Fruit fly (Drosophila melanogaster) whole organism, embryonic: ENCODE results near the gene CG6168.

Source experiments
- ATbp ChIP-seq: fragments of 200-800 bp; sonication (Bioruptor generic); optimal IDR thresholded peaks from 2 replicates; lab custom pipeline; 2017; ENCODE audit warnings: missing biosample characterization, mild to moderate bottlenecking, missing genetic modification characterization, missing genetic modification reagents
- Asciz ChIP-seq: fragments of 200-800 bp; sonication (Bioruptor generic); optimal IDR thresholded peaks from 2 replicates; lab custom pipeline; 2017; ENCODE audit warnings: missing biosample characterization, mild to moderate bottlenecking, missing genetic modification characterization, missing genetic modification reagents
- BtbVII ChIP-seq: fragments of 200-800 bp; sonication (Bioruptor generic); optimal IDR thresholded peaks from 3 replicates; lab custom pipeline; 2017; ENCODE audit warnings: missing biosample characterization, mild to moderate bottlenecking, missing genetic modification characterization
- CG10209 ChIP-seq: fragments of 200-800 bp; sonication (Bioruptor generic); optimal IDR thresholded peaks from 3 replicates; lab custom pipeline; 2017; ENCODE audit warnings: missing biosample characterization, mild to moderate bottlenecking, missing genetic modification characterization, missing genetic modification reagents
- CG1024 ChIP-seq: fragments of 200-800 bp; sonication (Bioruptor generic); IDR thresholded peaks from 2 replicates; pipeline ENCODE4 v1.3.6; 2022; ENCODE audit warnings: missing biosample characterization, missing genetic modification characterization
- CG11085 ChIP-seq: fragments of 200-800 bp; sonication (Bioruptor generic); IDR thresholded peaks from 2 replicates; pipeline ENCODE4 v1.3.6; 2022; ENCODE audit warnings: missing biosample characterization, missing genetic modification characterization
- CG11504 ChIP-seq: fragments of 200-800 bp; sonication (Bioruptor generic); optimal IDR thresholded peaks from 3 replicates; lab custom pipeline; 2019; ENCODE audit warnings: missing biosample characterization, mild to moderate bottlenecking, missing genetic modification characterization, moderate library complexity
- CG11696 ChIP-seq: fragments of 200-800 bp; sonication (Bioruptor generic); IDR thresholded peaks from 2 replicates; pipeline ENCODE4 v1.3.6; 2022; ENCODE audit warnings: missing biosample characterization, missing genetic modification characterization
- CG17361 ChIP-seq: fragments of 200-800 bp; sonication (Bioruptor generic); IDR thresholded peaks from 3 replicates; pipeline ENCODE4 v1.3.6; 2022; ENCODE audit warnings: missing biosample characterization, missing genetic modification characterization
- CG17568 ChIP-seq: fragments of 200-800 bp; sonication (Bioruptor generic); optimal IDR thresholded peaks from 2 replicates; lab custom pipeline; 2018; ENCODE audit warnings: missing biosample characterization, mild to moderate bottlenecking, missing genetic modification characterization, moderate library complexity
- CG18619 ChIP-seq: fragments of 200-800 bp; sonication (Bioruptor generic); optimal IDR thresholded peaks from 3 replicates; lab custom pipeline; 2017; ENCODE audit warnings: missing biosample characterization, mild to moderate bottlenecking, missing genetic modification characterization
- CG32767 ChIP-seq: fragments of 200-800 bp; sonication (Bioruptor generic); IDR thresholded peaks from 2 replicates; pipeline ENCODE4 v1.3.6; 2022; ENCODE audit warnings: missing biosample characterization, missing genetic modification characterization
- CG33213 ChIP-seq: fragments of 200-800 bp; sonication (Bioruptor generic); optimal IDR thresholded peaks from 3 replicates; lab custom pipeline; 2016; ENCODE audit warnings: missing biosample characterization, missing genetic modification characterization
- CG34376 ChIP-seq: fragments of 200-800 bp; sonication (Bioruptor generic); optimal IDR thresholded peaks from 2 replicates; lab custom pipeline; 2018; ENCODE audit warnings: missing biosample characterization, mild to moderate bottlenecking, missing genetic modification characterization
- CG6813 ChIP-seq: fragments of 200-800 bp; sonication (Bioruptor generic); optimal IDR thresholded peaks from 2 replicates; lab custom pipeline; 2017; ENCODE audit warnings: missing biosample characterization, missing genetic modification characterization, mild to moderate bottlenecking, moderate library complexity, missing genetic modification reagents
- CG7271 ChIP-seq: fragments of 200-800 bp; sonication (Bioruptor generic); optimal IDR thresholded peaks from 2 replicates; lab custom pipeline; 2018; ENCODE audit warnings: missing biosample characterization, mild to moderate bottlenecking, missing genetic modification characterization, moderate library complexity
- CG7745 ChIP-seq: fragments of 200-800 bp; sonication (Bioruptor generic); optimal IDR thresholded peaks from 2 replicates; lab custom pipeline; 2018; ENCODE audit warnings: missing biosample characterization, mild to moderate bottlenecking, missing genetic modification characterization, moderate library complexity
- CG9437 ChIP-seq: fragments of 200-800 bp; sonication (Bioruptor generic); optimal IDR thresholded peaks from 2 replicates; lab custom pipeline; 2018; ENCODE audit warnings: missing biosample characterization, mild to moderate bottlenecking, missing genetic modification characterization
- Dek ChIP-seq: fragments of 200-800 bp; sonication (Bioruptor generic); optimal IDR thresholded peaks from 3 replicates; lab custom pipeline; 2019; ENCODE audit warnings: missing biosample characterization, mild to moderate bottlenecking, missing genetic modification characterization, moderate library complexity
- Doc3 ChIP-seq: fragments of 200-800 bp; sonication (Bioruptor generic); IDR thresholded peaks from 3 replicates; pipeline ENCODE4 v1.3.6; 2022; ENCODE audit warnings: missing biosample characterization, missing genetic modification characterization; ENCODE audit not compliant: partially characterized antibody
- E2f1 ChIP-seq: fragments of 200-800 bp; sonication (Bioruptor generic); IDR thresholded peaks from 2 replicates; pipeline ENCODE4 v1.3.6; 2022; ENCODE audit warnings: missing biosample characterization, missing genetic modification characterization
- Gsc ChIP-seq: fragments of 200-800 bp; sonication (Bioruptor generic); IDR thresholded peaks from 2 replicates; pipeline ENCODE4 v1.3.6; 2022; ENCODE audit warnings: missing biosample characterization, missing genetic modification characterization
- HHEX ChIP-seq: fragments of 200-800 bp; sonication (Bioruptor generic); optimal IDR thresholded peaks from 3 replicates; lab custom pipeline; 2017; ENCODE audit warnings: missing biosample characterization, mild to moderate bottlenecking, missing genetic modification characterization, missing genetic modification reagents
- HLHmδ ChIP-seq: fragments of 200-800 bp; sonication (Bioruptor generic); optimal IDR thresholded peaks from 2 replicates; lab custom pipeline; 2018; ENCODE audit warnings: missing biosample characterization, mild to moderate bottlenecking, missing genetic modification characterization, moderate library complexity
- Hr3 ChIP-seq: fragments of 200-800 bp; sonication (Bioruptor generic); optimal IDR thresholded peaks from 3 replicates; lab custom pipeline; 2016; ENCODE audit warnings: missing biosample characterization, missing genetic modification characterization
- Meics ChIP-seq: fragments of 200-800 bp; sonication (Bioruptor generic); optimal IDR thresholded peaks from 2 replicates; lab custom pipeline; 2017; ENCODE audit warnings: missing biosample characterization, mild to moderate bottlenecking, missing genetic modification characterization
- NFAT ChIP-seq: fragments of 200-800 bp; sonication (Bioruptor generic); IDR thresholded peaks from 2 replicates; pipeline ENCODE4 v1.3.6; 2022; ENCODE audit warnings: missing biosample characterization, missing genetic modification characterization
- Nf-YC ChIP-seq: fragments of 200-800 bp; optimal IDR thresholded peaks from 3 replicates; lab custom pipeline; 2019; ENCODE audit warnings: missing biosample characterization, mild to moderate bottlenecking, missing genetic modification characterization, moderate library complexity
- Sry-δ ChIP-seq: fragments of 200-800 bp; sonication (Bioruptor generic); optimal IDR thresholded peaks from 2 replicates; lab custom pipeline; 2016; ENCODE audit warnings: missing biosample characterization, missing genetic modification characterization
- ara ChIP-seq: fragments of 200-800 bp; sonication (Bioruptor generic); IDR thresholded peaks from 2 replicates; pipeline ENCODE4 v1.3.6; 2022; ENCODE audit warnings: missing biosample characterization, missing genetic modification characterization
- chm ChIP-seq: fragments of 200-800 bp; sonication (Bioruptor generic); IDR thresholded peaks from 2 replicates; pipeline ENCODE4 v1.3.6; 2022; ENCODE audit warnings: missing biosample characterization, missing genetic modification characterization
- corto ChIP-seq: fragments of 200-800 bp; sonication (Bioruptor generic); optimal IDR thresholded peaks from 2 replicates; lab custom pipeline; 2016; ENCODE audit warnings: missing biosample characterization, mild to moderate bottlenecking, missing genetic modification characterization, moderate library complexity
- crol ChIP-seq: fragments of 200-800 bp; sonication (Bioruptor generic); IDR thresholded peaks from 2 replicates; pipeline ENCODE4 v1.3.6; 2022; ENCODE audit warnings: missing biosample characterization, missing genetic modification characterization
- crp ChIP-seq, 2 experiments: fragments of 200-800 bp; sonication (Bioruptor generic); optimal IDR thresholded peaks; 2 replicates in 1 of 2; 3 replicates in 1 of 2; lab custom pipeline; 2017; ENCODE audit warnings: missing biosample characterization in 2 of 2, missing genetic modification characterization in 2 of 2, mild to moderate bottlenecking in 1 of 2, moderate library complexity in 1 of 2
- en ChIP-seq: fragments of 200-800 bp; sonication (Bioruptor generic); optimal IDR thresholded peaks from 2 replicates; lab custom pipeline; 2016; ENCODE audit warnings: missing biosample characterization, missing genetic modification characterization
- esg ChIP-seq: fragments of 200-800 bp; sonication (Bioruptor generic); conservative IDR thresholded peaks from 2 replicates; pipeline ENCODE4 v1.3.6; 2022; ENCODE audit warnings: missing biosample characterization, missing genetic modification characterization
- fd102C ChIP-seq: fragments of 200-800 bp; sonication (Bioruptor generic); optimal IDR thresholded peaks from 2 replicates; lab custom pipeline; 2018; ENCODE audit warnings: missing biosample characterization, mild to moderate bottlenecking, missing genetic modification characterization, moderate library complexity
- gem ChIP-seq: fragments of 200-800 bp; sonication (Bioruptor generic); optimal IDR thresholded peaks from 2 replicates; lab custom pipeline; 2019; ENCODE audit warnings: missing biosample characterization, mild to moderate bottlenecking, missing genetic modification characterization, moderate library complexity
- gsb-n ChIP-seq: fragments of 200-800 bp; sonication (Bioruptor generic); optimal IDR thresholded peaks from 3 replicates; lab custom pipeline; 2018; ENCODE audit warnings: missing biosample characterization, mild to moderate bottlenecking, missing genetic modification characterization
- inv ChIP-seq: fragments of 200-800 bp; sonication (Bioruptor generic); IDR thresholded peaks from 2 replicates; pipeline ENCODE4 v1.3.6; 2022; ENCODE audit warnings: missing biosample characterization, missing genetic modification characterization; ENCODE audit not compliant: partially characterized antibody
- jing ChIP-seq: fragments of 200-800 bp; sonication (Bioruptor generic); optimal IDR thresholded peaks from 2 replicates; lab custom pipeline; 2018; ENCODE audit warnings: missing biosample characterization, mild to moderate bottlenecking, missing genetic modification characterization
- nerfin-2 ChIP-seq: fragments of 200-800 bp; sonication (Bioruptor generic); IDR thresholded peaks from 2 replicates; pipeline ENCODE4 v1.3.6; 2022; ENCODE audit warnings: missing biosample characterization, missing genetic modification characterization; ENCODE audit not compliant: partially characterized antibody
- nom ChIP-seq: fragments of 200-800 bp; sonication (Bioruptor generic); optimal IDR thresholded peaks from 2 replicates; lab custom pipeline; 2017; ENCODE audit warnings: missing biosample characterization, missing genetic modification characterization, mild to moderate bottlenecking, moderate library complexity, missing genetic modification reagents
- pan ChIP-seq, 4 experiments: fragments of >200 bp in 3 of 4; fragments of 200-800 bp in 1 of 4; sonication (Bioruptor generic) in 1 of 4; optimal IDR thresholded peaks in 3 of 4; IDR thresholded peaks in 1 of 4; 2 replicates each; pipeline versions ENCODE4 v1.3.6 to Lab custom; 2017 to 2022; ENCODE audit warnings: missing biosample characterization in 2 of 4, missing genetic modification characterization in 2 of 4, mixed read lengths in 1 of 4
- pita ChIP-seq: fragments of 200-800 bp; sonication (Bioruptor generic); optimal IDR thresholded peaks from 2 replicates; lab custom pipeline; 2017; ENCODE audit warnings: missing biosample characterization, mild to moderate bottlenecking, missing genetic modification characterization
- prd ChIP-seq, 3 experiments: fragments of >200 bp in 2 of 3; fragments of 200-800 bp in 1 of 3; sonication (Bioruptor generic) in 1 of 3; optimal IDR thresholded peaks in 2 of 3; IDR thresholded peaks in 1 of 3; 2 replicates in 2 of 3; 3 replicates in 1 of 3; pipeline versions ENCODE4 v1.3.6 to Lab custom; 2017 to 2022; ENCODE audit warnings: missing biosample characterization in 1 of 3, missing genetic modification characterization in 1 of 3
- sens ChIP-seq: fragments of 200-800 bp; sonication (Bioruptor generic); peaks from one replicate; lab custom pipeline; 2016; ENCODE audit warnings: missing biosample characterization, missing genetic modification characterization
- seq ChIP-seq: fragments of 200-800 bp; sonication (Bioruptor generic); IDR thresholded peaks from 2 replicates; pipeline ENCODE4 v1.3.6; 2022; ENCODE audit warnings: missing biosample characterization, missing genetic modification characterization
- sob ChIP-seq: fragments of 200-800 bp; sonication (Bioruptor generic); IDR thresholded peaks from 2 replicates; pipeline ENCODE4 v1.3.6; 2022; ENCODE audit warnings: missing biosample characterization, missing genetic modification characterization
- ttk ChIP-seq: fragments of 200-800 bp; sonication (Bioruptor generic); IDR thresholded peaks from 2 replicates; pipeline ENCODE4 v2.1.2; 2022; ENCODE audit warnings: missing biosample characterization, missing genetic modification characterization

CG6168 gene

dm6 chr3L:11317464-11317863, 4.1 kb downstream of the CG6168 start (continued):
- TF ChIP-seq inv (no peak), Nf-YC (tag; lab: Kevin White, UChicago) (no peak), crp (GFP tag; optimal IDR thresholded peaks at IDR 0.05; lab: Kevin White, UChicago) (no peak), HHEX (GFP tag; lab: Kevin White, UChicago) (peak; percentile 1), Gsc (GFP tag; lab: Robert Waterston, UW) (no peak), Doc3 (GFP tag; lab: Robert Waterston, UW) (no peak), CG6813 (GFP tag; lab: Kevin White, UChicago) (no peak), HLHmδ (GFP tag; lab: Kevin White, UChicago) (no peak), CG10209 (no peak), nom (no peak), CG7745 (tag; lab: Kevin White, UChicago) (no peak), Asciz (peak; percentile 29), prd (optimal IDR thresholded peaks at IDR 0.05; lab: Kevin White, UChicago) (no peak), prd (GFP tag; IDR thresholded peaks at IDR 0.05; lab: Robert Waterston, UW) (no peak), Hr3 (no peak), CG11504 (tag; lab: Kevin White, UChicago) (peak; percentile 4), CG17568 (peak; percentile 3), NFAT (GFP tag; lab: Robert Waterston, UW) (no peak), CG33213 (GFP tag; lab: Kevin White, UChicago) (no peak), esg (GFP tag; lab: Robert Waterston, UW) (no peak), chm (GFP tag; lab: Robert Waterston, UW) (0 out of 2 replicates have a peak, but pooled peaks have one; percentile 40), CG11085 (GFP tag; lab: Robert Waterston, UW) (no peak), corto (GFP tag; lab: Kevin White, UChicago) (no peak), CG11696 (GFP tag; lab: Robert Waterston, UW) (no peak), CG34376 (GFP tag; lab: Kevin White, UChicago) (no peak), fd102C (GFP tag; lab: Kevin White, UChicago) (no peak), ttk (GFP tag; lab: Robert Waterston, UW) (no peak), CG17361 (GFP tag; lab: Robert Waterston, UW) (no peak), ara (GFP tag; lab: Robert Waterston, UW) (no peak), CG1024 (GFP tag; lab: Robert Waterston, UW) (no peak), gem (tag; lab: Kevin White, UChicago) (peak; percentile 23), ATbp (GFP tag; lab: Kevin White, UChicago) (peak; percentile 51), CG32767 (GFP tag; lab: Robert Waterston, UW) (no peak), BtbVII (GFP tag; lab: Kevin White, UChicago) (no peak), jing (GFP tag; lab: Kevin White, UChicago) (no peak), nerfin-2 (GFP tag; lab: Robert Waterston, UW) (no peak), sob (GFP tag; lab: Robert Waterston, UW) (no peak), Meics (GFP tag; lab: Kevin White, UChicago) (no peak), CG7271 (tag; lab: Kevin White, UChicago) (no peak), Dek (no peak), E2f1 (GFP tag; lab: Robert Waterston, UW) (no peak), Sry-δ (GFP tag; lab: Kevin White, UChicago) (no peak), CG18619 (no peak), seq (no peak), en (GFP tag; lab: Kevin White, UChicago) (no peak), CG9437 (no peak), crol (peak; percentile 46; the same call in 1 of the 2 replicates), sens (GFP tag; lab: Kevin White, UChicago) (peak; percentile 88), pita (GFP tag; lab: Kevin White, UChicago) (no peak), pan (optimal IDR thresholded peaks at IDR 0.05; lab: Kevin White, UChicago) (no peak), pan (GFP tag; optimal IDR thresholded peaks at IDR 0.05 in 1 of 2, IDR thresholded peaks at IDR 0.05 in 1 of 2) (no peak), gsb-n (tag; lab: Kevin White, UChicago) (peak; percentile 60)
